Fruit fly (Drosophila melanogaster) whole organism, adult: Measurements from ENCODE around the gene MESR3.

ENCODE experiments used
- CG11617 ChIP-seq: fragments of 200-800 bp; sonication (Bioruptor generic); optimal IDR thresholded peaks from 2 replicates; lab custom pipeline; 2017; ENCODE audit warnings: mild to moderate bottlenecking, missing biosample characterization, missing genetic modification reagents, missing genetic modification characterization
- CG12768 ChIP-seq: fragments of 200-800 bp; sonication (Bioruptor generic); optimal IDR thresholded peaks from 2 replicates; lab custom pipeline; 2017; ENCODE audit warnings: missing biosample characterization, missing genetic modification characterization, mild to moderate bottlenecking, moderate library complexity, missing genetic modification reagents
- CG14711 ChIP-seq: fragments of 200-800 bp; sonication (Bioruptor generic); optimal IDR thresholded peaks from 2 replicates; lab custom pipeline; 2018; ENCODE audit warnings: missing biosample characterization, mild to moderate bottlenecking, missing genetic modification characterization, moderate library complexity
- CG1620 ChIP-seq: fragments of 200-800 bp; sonication (Bioruptor generic); optimal IDR thresholded peaks from 2 replicates; lab custom pipeline; 2016; ENCODE audit warnings: missing biosample characterization, missing genetic modification characterization
- CG33017 ChIP-seq: fragments of 200-800 bp; sonication (Bioruptor generic); optimal IDR thresholded peaks from 2 replicates; lab custom pipeline; 2018; ENCODE audit warnings: missing biosample characterization, mild to moderate bottlenecking, missing genetic modification characterization, moderate library complexity
- CG5204 ChIP-seq: fragments of 200-800 bp; sonication (Bioruptor generic); optimal IDR thresholded peaks from 2 replicates; lab custom pipeline; 2016; ENCODE audit warnings: missing biosample characterization, missing genetic modification characterization
- CG7045 ChIP-seq: fragments of 200-800 bp; sonication (Bioruptor generic); optimal IDR thresholded peaks from 2 replicates; lab custom pipeline; 2017; ENCODE audit warnings: missing biosample characterization, mild to moderate bottlenecking, missing genetic modification characterization
- CG7101 ChIP-seq: fragments of 200-800 bp; sonication (Bioruptor generic); optimal IDR thresholded peaks from 2 replicates; lab custom pipeline; 2018; ENCODE audit warnings: missing biosample characterization, mild to moderate bottlenecking, missing genetic modification characterization, moderate library complexity
- Crg-1 ChIP-seq: fragments of 200-800 bp; sonication (Bioruptor generic); optimal IDR thresholded peaks from 2 replicates; lab custom pipeline; 2016; ENCODE audit warnings: missing biosample characterization, missing genetic modification characterization
- Hr96 ChIP-seq: fragments of 200-800 bp; sonication (Bioruptor generic); optimal IDR thresholded peaks from 2 replicates; lab custom pipeline; 2016; ENCODE audit warnings: missing biosample characterization, missing genetic modification characterization
- Mnt ChIP-seq: fragments of 200-800 bp; sonication (Bioruptor generic); optimal IDR thresholded peaks from 2 replicates; lab custom pipeline; 2016; ENCODE audit warnings: missing biosample characterization, mild to moderate bottlenecking, missing genetic modification characterization
- bab1 ChIP-seq: fragments of 200-800 bp; sonication (Bioruptor generic); optimal IDR thresholded peaks from 3 replicates; lab custom pipeline; 2019; ENCODE audit warnings: missing biosample characterization, mild to moderate bottlenecking, missing genetic modification characterization, moderate library complexity
- cic ChIP-seq: fragments of 200-800 bp; sonication (Bioruptor generic); optimal IDR thresholded peaks from 2 replicates; lab custom pipeline; 2017; ENCODE audit warnings: missing biosample characterization, mild to moderate bottlenecking, missing genetic modification characterization, moderate library complexity
- cnc ChIP-seq, 2 experiments: fragments of >200 bp; optimal IDR thresholded peaks; 2 replicates each; lab custom pipeline; 2017
- kay ChIP-seq: fragments of 200-800 bp; sonication (Bioruptor generic); peaks from one replicate; lab custom pipeline; 2016; ENCODE audit warnings: missing biosample characterization, missing genetic modification characterization, borderline replicate concordance
- ovo ChIP-seq: fragments of 200-800 bp; sonication (Bioruptor generic); optimal IDR thresholded peaks from 2 replicates; lab custom pipeline; 2016; ENCODE audit warnings: missing biosample characterization, missing genetic modification characterization
- pad ChIP-seq: fragments of 200-800 bp; sonication (Bioruptor generic); optimal IDR thresholded peaks from 3 replicates; lab custom pipeline; 2017; ENCODE audit warnings: missing biosample characterization, missing genetic modification characterization, mild to moderate bottlenecking, moderate library complexity, missing genetic modification reagents
- tj ChIP-seq: fragments of 200-800 bp; sonication (Bioruptor generic); optimal IDR thresholded peaks from 3 replicates; lab custom pipeline; 2017; ENCODE audit warnings: missing biosample characterization, mild to moderate bottlenecking, missing genetic modification characterization, moderate library complexity
- toe ChIP-seq: fragments of 200-800 bp; sonication (Bioruptor generic); optimal IDR thresholded peaks from 2 replicates; lab custom pipeline; 2016; ENCODE audit warnings: missing biosample characterization, missing genetic modification characterization

MESR3 gene

dm6 chr2L:18641087-18641486 is 24.0 kb downstream of the MESR3 start:
- TF ChIP-seq cic (GFP tag; lab: Kevin White, UChicago), result no peak
- TF ChIP-seq toe (GFP tag; lab: Kevin White, UChicago), result no peak
- no peak for TF ChIP-seq CG14711 (tag; lab: Kevin White, UChicago)
- TF ChIP-seq tj (GFP tag; lab: Kevin White, UChicago), result peak; percentile 6
- TF ChIP-seq pad (GFP tag; lab: Kevin White, UChicago), result no peak
- TF ChIP-seq CG7101, result no peak

dm6 chr2L:18645468-18645867 is 28.4 kb downstream of the MESR3 start:
- TF ChIP-seq CG7101, result no peak
- no peak for TF ChIP-seq toe (GFP tag; lab: Kevin White, UChicago)
- no peak for TF ChIP-seq CG5204 (GFP tag; lab: Kevin White, UChicago)
- no peak for TF ChIP-seq CG12768 (GFP tag; lab: Kevin White, UChicago)
- no peak for TF ChIP-seq CG1620 (GFP tag; lab: Kevin White, UChicago)
- no peak for TF ChIP-seq bab1 (GFP tag; lab: Kevin White, UChicago)

- TF ChIP-seq CG7101 (no peak), kay (GFP tag; lab: Kevin White, UChicago) (peak; percentile 20), CG14711 (tag; lab: Kevin White, UChicago) (no peak)
These were observed 31.0 kb downstream of the MESR3 start for dm6 chr2L:18647857-18648652.

dm6 chr2L:18652663-18653327 is 35.7 kb downstream of the MESR3 start, which contains the start of gene Cyp310a1:
Gene Cyp310a1 (minus strand): TSS chr2L:18653010.
- no peak for TF ChIP-seq CG5204 (GFP tag; lab: Kevin White, UChicago)
- TF ChIP-seq pad (GFP tag; lab: Kevin White, UChicago), result no peak

dm6 chr2L:18653328-18653675 is 36.2 kb downstream of the MESR3 start:
- TF ChIP-seq bab1 (GFP tag; lab: Kevin White, UChicago) (no peak), CG11617 (GFP tag; lab: Kevin White, UChicago) (no peak), CG14711 (tag; lab: Kevin White, UChicago) (peak; percentile 23)

- TF ChIP-seq CG5204 (GFP tag; lab: Kevin White, UChicago), result no peak
- no peak for TF ChIP-seq Crg-1
- no peak for TF ChIP-seq Mnt
- TF ChIP-seq ovo, result no peak
- TF ChIP-seq tj (GFP tag; lab: Kevin White, UChicago), result no peak
- TF ChIP-seq Hr96 (GFP tag; lab: Kevin White, UChicago), result no peak
- TF ChIP-seq CG11617 (GFP tag; lab: Kevin White, UChicago), result no peak
- no peak for TF ChIP-seq toe (GFP tag; lab: Kevin White, UChicago)
- no peak for TF ChIP-seq kay (GFP tag; lab: Kevin White, UChicago)
- TF ChIP-seq CG1620 (GFP tag; lab: Kevin White, UChicago), result no peak
- TF ChIP-seq bab1 (GFP tag; lab: Kevin White, UChicago), result no peak
- no peak for TF ChIP-seq pad (GFP tag; lab: Kevin White, UChicago)
- no peak for TF ChIP-seq CG7045 (GFP tag; lab: Kevin White, UChicago)
- TF ChIP-seq cic (GFP tag; lab: Kevin White, UChicago), result no peak
- no peak for TF ChIP-seq CG12768 (GFP tag; lab: Kevin White, UChicago)
These were observed 39.7 kb downstream of the MESR3 start for dm6 chr2L:18656691-18657237.

dm6 chr2L:18658108-18658507 is 41.1 kb downstream of the MESR3 start:
- TF ChIP-seq cnc (optimal IDR thresholded peaks at IDR 0.05; lab: Kevin White, UChicago), result no peak
- no peak for TF ChIP-seq Hr96 (GFP tag; lab: Kevin White, UChicago)
- TF ChIP-seq CG33017, result no peak
- TF ChIP-seq kay (GFP tag; lab: Kevin White, UChicago), result no peak
- no peak for TF ChIP-seq CG14711 (tag; lab: Kevin White, UChicago)
- no peak for TF ChIP-seq bab1 (GFP tag; lab: Kevin White, UChicago)
- no peak for TF ChIP-seq CG7045 (GFP tag; lab: Kevin White, UChicago)
- TF ChIP-seq ovo, result no peak

dm6 chr2L:18663395-18663794 is 46.3 kb downstream of the MESR3 start:
- TF ChIP-seq kay (GFP tag; lab: Kevin White, UChicago), result peak; percentile 6
- no peak for TF ChIP-seq CG14711 (tag; lab: Kevin White, UChicago)
- TF ChIP-seq CG7045 (GFP tag; lab: Kevin White, UChicago), result no peak
